Fruit fly (Drosophila melanogaster) whole organism, embryonic: ENCODE results near the gene CG42296.

Source experiments
- Bgb ChIP-seq: fragments of 200-800 bp; sonication (Bioruptor generic); IDR thresholded peaks from 2 replicates; pipeline ENCODE4 v1.3.6; 2022; ENCODE audit warnings: missing biosample characterization, missing genetic modification characterization; ENCODE audit not compliant: partially characterized antibody
- CG10209 ChIP-seq: fragments of 200-800 bp; sonication (Bioruptor generic); optimal IDR thresholded peaks from 3 replicates; lab custom pipeline; 2017; ENCODE audit warnings: missing biosample characterization, mild to moderate bottlenecking, missing genetic modification characterization, missing genetic modification reagents
- CG10431 ChIP-seq: fragments of 200-800 bp; sonication (Bioruptor generic); optimal IDR thresholded peaks from 3 replicates; lab custom pipeline; 2018; ENCODE audit warnings: missing biosample characterization, mild to moderate bottlenecking, missing genetic modification characterization
- CG10565 ChIP-seq: fragments of 200-800 bp; sonication (Bioruptor generic); optimal IDR thresholded peaks from 3 replicates; lab custom pipeline; 2016; ENCODE audit warnings: missing biosample characterization, mild to moderate bottlenecking, missing genetic modification characterization
- CG11504 ChIP-seq: fragments of 200-800 bp; sonication (Bioruptor generic); optimal IDR thresholded peaks from 3 replicates; lab custom pipeline; 2019; ENCODE audit warnings: missing biosample characterization, mild to moderate bottlenecking, missing genetic modification characterization, moderate library complexity
- CG11695 ChIP-seq: fragments of 200-800 bp; sonication (Bioruptor generic); IDR thresholded peaks from 3 replicates; pipeline ENCODE4 v1.3.6; 2022; ENCODE audit warnings: missing biosample characterization, missing genetic modification characterization
- CG11723 ChIP-seq: fragments of 200-800 bp; sonication (Bioruptor generic); optimal IDR thresholded peaks from 2 replicates; lab custom pipeline; 2017; ENCODE audit warnings: missing biosample characterization, mild to moderate bottlenecking, missing genetic modification characterization
- CG12219 ChIP-seq: fragments of 200-800 bp; sonication (Bioruptor generic); optimal IDR thresholded peaks from 3 replicates; lab custom pipeline; 2018; ENCODE audit warnings: missing biosample characterization, mild to moderate bottlenecking, missing genetic modification characterization
- CG1233 ChIP-seq: fragments of 200-800 bp; sonication (Bioruptor generic); optimal IDR thresholded peaks from 4 replicates; lab custom pipeline; 2018; ENCODE audit warnings: missing biosample characterization, mild to moderate bottlenecking, missing genetic modification characterization
- CG13287 ChIP-seq: fragments of 200-800 bp; sonication (Bioruptor generic); IDR thresholded peaks from 2 replicates; pipeline ENCODE4 v1.3.6; 2022; ENCODE audit warnings: missing biosample characterization, missing genetic modification characterization; ENCODE audit not compliant: partially characterized antibody
- CG13424 ChIP-seq: fragments of 200-800 bp; sonication (Bioruptor generic); optimal IDR thresholded peaks from 2 replicates; lab custom pipeline; 2019; ENCODE audit warnings: missing biosample characterization, mild to moderate bottlenecking, missing genetic modification characterization, moderate library complexity
- CG15269 ChIP-seq: fragments of 200-800 bp; sonication (Bioruptor generic); optimal IDR thresholded peaks from 2 replicates; lab custom pipeline; 2018; ENCODE audit warnings: missing biosample characterization, mild to moderate bottlenecking, missing genetic modification characterization, moderate library complexity
- CG15696 ChIP-seq: fragments of 200-800 bp; sonication (Bioruptor generic); optimal IDR thresholded peaks from 2 replicates; lab custom pipeline; 2019; ENCODE audit warnings: missing biosample characterization, mild to moderate bottlenecking, missing genetic modification characterization, moderate library complexity
- CG2889 ChIP-seq: fragments of 200-800 bp; sonication (Bioruptor generic); IDR thresholded peaks from 3 replicates; pipeline ENCODE4 v1.3.6; 2022; ENCODE audit warnings: missing biosample characterization, missing genetic modification characterization
- CG33213 ChIP-seq: fragments of 200-800 bp; sonication (Bioruptor generic); optimal IDR thresholded peaks from 3 replicates; lab custom pipeline; 2016; ENCODE audit warnings: missing biosample characterization, missing genetic modification characterization
- CG34376 ChIP-seq: fragments of 200-800 bp; sonication (Bioruptor generic); optimal IDR thresholded peaks from 2 replicates; lab custom pipeline; 2018; ENCODE audit warnings: missing biosample characterization, mild to moderate bottlenecking, missing genetic modification characterization
- CG7839 ChIP-seq: fragments of 200-800 bp; sonication (Bioruptor generic); optimal IDR thresholded peaks from 3 replicates; lab custom pipeline; 2018; ENCODE audit warnings: missing biosample characterization, mild to moderate bottlenecking, missing genetic modification characterization, moderate library complexity
- CG8924 ChIP-seq: fragments of 200-800 bp; optimal IDR thresholded peaks from 3 replicates; lab custom pipeline; 2019; ENCODE audit warnings: missing biosample characterization, mild to moderate bottlenecking, missing genetic modification characterization, moderate library complexity
- Ets65A ChIP-seq: fragments of 200-800 bp; sonication (Bioruptor generic); peaks from one replicate; lab custom pipeline; 2016; ENCODE audit warnings: missing biosample characterization, missing genetic modification characterization
- Ets97D ChIP-seq: fragments of 200-800 bp; sonication (Bioruptor generic); optimal IDR thresholded peaks from 3 replicates; lab custom pipeline; 2016; ENCODE audit warnings: missing biosample characterization, missing genetic modification characterization
- Fer1 ChIP-seq: fragments of 200-800 bp; sonication (Bioruptor generic); optimal IDR thresholded peaks from 2 replicates; lab custom pipeline; 2017; ENCODE audit warnings: missing biosample characterization, mild to moderate bottlenecking, missing genetic modification characterization
- Gug ChIP-seq: fragments of 200-800 bp; sonication (Bioruptor generic); IDR thresholded peaks from 4 replicates; pipeline ENCODE4 v1.3.6; 2022; ENCODE audit warnings: missing biosample characterization, missing genetic modification characterization
- NK7.1 ChIP-seq: fragments of 200-800 bp; sonication (Bioruptor generic); optimal IDR thresholded peaks from 3 replicates; lab custom pipeline; 2016; ENCODE audit warnings: missing biosample characterization, missing genetic modification characterization
- Oaz ChIP-seq: fragments of 200-800 bp; sonication (Bioruptor generic); IDR thresholded peaks from 2 replicates; pipeline ENCODE4 v1.3.6; 2022; ENCODE audit warnings: missing biosample characterization, missing genetic modification characterization
- PHDP ChIP-seq: fragments of 200-800 bp; sonication (Bioruptor generic); optimal IDR thresholded peaks from 3 replicates; lab custom pipeline; 2018; ENCODE audit warnings: missing biosample characterization, mild to moderate bottlenecking, missing genetic modification characterization, moderate library complexity
- Pdp1 ChIP-seq, 2 experiments: fragments of 200-800 bp; sonication (Bioruptor generic); optimal IDR thresholded peaks; 3 replicates each; lab custom pipeline; 2016; ENCODE audit warnings: missing biosample characterization in 2 of 2, missing genetic modification characterization in 2 of 2, mild to moderate bottlenecking in 1 of 2, moderate library complexity in 1 of 2
- Ptx1 ChIP-seq: fragments of 200-800 bp; sonication (Bioruptor generic); IDR thresholded peaks from 2 replicates; pipeline ENCODE4 v1.3.6; 2022; ENCODE audit warnings: missing biosample characterization, missing genetic modification characterization
- Sox102F ChIP-seq: fragments of 200-800 bp; sonication (Bioruptor generic); optimal IDR thresholded peaks from 2 replicates; lab custom pipeline; 2018; ENCODE audit warnings: missing biosample characterization, mild to moderate bottlenecking, missing genetic modification characterization, moderate library complexity
- Stat92E ChIP-seq, 3 experiments: fragments of >200 bp in 2 of 3; fragments of 200-800 bp in 1 of 3; sonication (Bioruptor generic) in 1 of 3; optimal IDR thresholded peaks; 2 replicates each; lab custom pipeline; 2017 to 2019; ENCODE audit warnings: missing biosample characterization in 3 of 3, missing genetic modification characterization in 3 of 3, mild to moderate bottlenecking in 1 of 3, moderate library complexity in 1 of 3
- chif ChIP-seq, 2 experiments: fragments of 200-800 bp; sonication (Bioruptor generic); optimal IDR thresholded peaks; 3 replicates each; lab custom pipeline; 2016; ENCODE audit warnings: missing biosample characterization in 2 of 2, missing genetic modification characterization in 2 of 2
- disco-r ChIP-seq: fragments of 200-800 bp; sonication (Bioruptor generic); optimal IDR thresholded peaks from 2 replicates; lab custom pipeline; 2016; ENCODE audit warnings: missing biosample characterization, missing genetic modification characterization
- fd96Cb ChIP-seq: fragments of 200-800 bp; sonication (Bioruptor generic); optimal IDR thresholded peaks from 2 replicates; lab custom pipeline; 2018; ENCODE audit warnings: missing biosample characterization, mild to moderate bottlenecking, missing genetic modification characterization, moderate library complexity
- gro ChIP-seq: fragments of 200-800 bp; sonication (Bioruptor generic); optimal IDR thresholded peaks from 2 replicates; lab custom pipeline; 2016; ENCODE audit warnings: missing biosample characterization, missing genetic modification characterization
- hbn ChIP-seq: fragments of 200-800 bp; sonication (Bioruptor generic); IDR thresholded peaks from 2 replicates; pipeline ENCODE4 v1.3.6; 2022; ENCODE audit warnings: missing biosample characterization, missing genetic modification characterization; ENCODE audit not compliant: partially characterized antibody
- lab ChIP-seq: fragments of 200-800 bp; sonication (Bioruptor generic); optimal IDR thresholded peaks from 3 replicates; lab custom pipeline; 2017; ENCODE audit warnings: missing biosample characterization, missing genetic modification characterization, mild to moderate bottlenecking, moderate library complexity, missing genetic modification reagents
- nmo ChIP-seq: fragments of 200-800 bp; sonication (Bioruptor generic); optimal IDR thresholded peaks from 2 replicates; lab custom pipeline; 2018; ENCODE audit warnings: missing biosample characterization, mild to moderate bottlenecking, missing genetic modification characterization, moderate library complexity
- pan ChIP-seq, 4 experiments: fragments of >200 bp in 3 of 4; fragments of 200-800 bp in 1 of 4; sonication (Bioruptor generic) in 1 of 4; optimal IDR thresholded peaks in 3 of 4; IDR thresholded peaks in 1 of 4; 2 replicates each; pipeline versions ENCODE4 v1.3.6 to Lab custom; 2017 to 2022; ENCODE audit warnings: missing biosample characterization in 2 of 4, missing genetic modification characterization in 2 of 4, mixed read lengths in 1 of 4
- prd ChIP-seq, 3 experiments: fragments of >200 bp in 2 of 3; fragments of 200-800 bp in 1 of 3; sonication (Bioruptor generic) in 1 of 3; optimal IDR thresholded peaks in 2 of 3; IDR thresholded peaks in 1 of 3; 2 replicates in 2 of 3; 3 replicates in 1 of 3; pipeline versions ENCODE4 v1.3.6 to Lab custom; 2017 to 2022; ENCODE audit warnings: missing biosample characterization in 1 of 3, missing genetic modification characterization in 1 of 3
- sna ChIP-seq: fragments of 200-800 bp; sonication (Bioruptor generic); IDR thresholded peaks from 2 replicates; pipeline ENCODE4 v1.3.6; 2022; ENCODE audit warnings: missing biosample characterization, missing genetic modification characterization; ENCODE audit not compliant: partially characterized antibody
- sqz ChIP-seq: fragments of 200-800 bp; sonication (Bioruptor generic); optimal IDR thresholded peaks from 3 replicates; lab custom pipeline; 2018; ENCODE audit warnings: missing biosample characterization, mild to moderate bottlenecking, missing genetic modification characterization
- ssp ChIP-seq: fragments of 200-800 bp; sonication (Bioruptor generic); IDR thresholded peaks from 2 replicates; pipeline ENCODE4 v1.3.6; 2022; ENCODE audit warnings: missing biosample characterization, missing genetic modification characterization
- tio ChIP-seq: fragments of 200-800 bp; sonication (Bioruptor generic); optimal IDR thresholded peaks from 2 replicates; lab custom pipeline; 2017; ENCODE audit warnings: missing biosample characterization, missing genetic modification characterization, inconsistent platforms
- tll ChIP-seq, 2 experiments: fragments of 200-800 bp in 1 of 2; fragments of >200 bp in 1 of 2; sonication (Bioruptor generic) in 1 of 2; optimal IDR thresholded peaks; 2 replicates each; lab custom pipeline; 2017 to 2019; ENCODE audit warnings: missing biosample characterization in 2 of 2, missing genetic modification characterization in 2 of 2, mild to moderate bottlenecking in 1 of 2, moderate library complexity in 1 of 2
- toy ChIP-seq: fragments of 200-800 bp; sonication (Bioruptor generic); IDR thresholded peaks from 2 replicates; pipeline ENCODE4 v1.3.6; 2022; ENCODE audit warnings: missing biosample characterization, missing genetic modification characterization
- twi ChIP-seq: fragments of 200-800 bp; optimal IDR thresholded peaks from 2 replicates; lab custom pipeline; 2019; ENCODE audit warnings: missing biosample characterization, mild to moderate bottlenecking, missing genetic modification characterization, moderate library complexity
- vnd ChIP-seq: fragments of 200-800 bp; sonication (Bioruptor generic); IDR thresholded peaks from 3 replicates; pipeline ENCODE4 v1.3.6; 2022; ENCODE audit warnings: missing biosample characterization, missing genetic modification characterization; ENCODE audit not compliant: partially characterized antibody

Gene CG42296

dm6 chr2L:2037165-2037550 is 1.3 kb upstream of the CG42296 start, which contains the start of gene lectin-22C:
Gene lectin-22C (minus strand): TSS chr2L:2037265.
- TF ChIP-seq Ets97D (no peak), pan (optimal IDR thresholded peaks at IDR 0.05; lab: Kevin White, UChicago) (no peak), pan (GFP tag; optimal IDR thresholded peaks at IDR 0.05 in 1 of 2, IDR thresholded peaks at IDR 0.05 in 1 of 2) (no peak), Oaz (no peak), tll (GFP tag; optimal IDR thresholded peaks at IDR 0.05; lab: Kevin White, UChicago) (no peak), CG8924 (no peak), gro (GFP tag; lab: Kevin White, UChicago) (no peak), NK7.1 (GFP tag; lab: Kevin White, UChicago) (no peak), ssp (GFP tag; lab: Robert Waterston, UW) (no peak), Stat92E (GFP tag; optimal IDR thresholded peaks at IDR 0.05; lab: Kevin White, UChicago) (no peak), CG11695 (no peak)
- TF ChIP-seq, all 482 proteins: peak for 0

DNA sequence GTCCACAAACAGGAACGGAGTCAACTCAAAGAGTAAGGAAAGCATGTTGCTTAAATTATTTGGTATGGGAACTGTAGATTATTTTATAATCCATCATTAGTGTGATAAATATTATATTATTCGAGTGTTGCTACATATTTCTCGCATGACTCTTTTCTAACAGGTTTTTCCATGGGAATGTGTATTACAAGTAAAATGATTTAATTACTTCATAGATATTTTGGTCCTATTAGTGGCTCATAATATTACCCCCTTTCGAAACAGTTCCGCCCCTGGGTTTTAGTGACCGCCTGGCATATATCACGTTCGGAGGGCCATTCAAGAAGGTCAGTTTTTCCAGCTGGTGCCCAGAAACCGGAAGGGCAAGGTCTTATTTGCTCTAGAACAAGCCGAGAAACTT is 3.8 kb downstream of the CG42296 start:
- peak; percentile 43 for TF ChIP-seq fd96Cb (tag; lab: Kevin White, UChicago)
- no peak for TF ChIP-seq CG10431 (GFP tag; lab: Kevin White, UChicago)
- peak; percentile 3 for TF ChIP-seq twi (tag; lab: Kevin White, UChicago)
- TF ChIP-seq CG15696 (tag; lab: Kevin White, UChicago): peak; percentile 27
- TF ChIP-seq CG10565: no peak
- TF ChIP-seq CG12219 (GFP tag; lab: Kevin White, UChicago): no peak
- TF ChIP-seq nmo (GFP tag; lab: Kevin White, UChicago): peak; percentile 64
- no peak for TF ChIP-seq CG34376
- no peak for TF ChIP-seq sqz (GFP tag; lab: Kevin White, UChicago)
- TF ChIP-seq CG7839: peak; percentile 36
- peak; percentile 91 for TF ChIP-seq Ets65A (GFP tag; lab: Kevin White, UChicago)
- TF ChIP-seq Bgb (GFP tag; lab: Robert Waterston, UW): no peak
- TF ChIP-seq prd (optimal IDR thresholded peaks at IDR 0.05; lab: Kevin White, UChicago): no peak
- peak; percentile 47; the same call in 1 of the 3 replicates for TF ChIP-seq prd (GFP tag; IDR thresholded peaks at IDR 0.05; lab: Robert Waterston, UW)
- TF ChIP-seq CG13287 (GFP tag; lab: Robert Waterston, UW): no peak
- TF ChIP-seq CG11723 (GFP tag; lab: Kevin White, UChicago): no peak
- TF ChIP-seq CG1233 (GFP tag; lab: Kevin White, UChicago): peak; percentile 22
- TF ChIP-seq vnd (GFP tag; lab: Robert Waterston, UW): no peak
- TF ChIP-seq Fer1 (GFP tag; lab: Kevin White, UChicago): no peak
- no peak for TF ChIP-seq sna (GFP tag; lab: Robert Waterston, UW)
- TF ChIP-seq Gug (GFP tag; lab: Robert Waterston, UW): peak; percentile 28; the same call in 1 of the 4 replicates
- TF ChIP-seq tll (GFP tag; optimal IDR thresholded peaks at IDR 0.05; lab: Kevin White, UChicago): no peak
- TF ChIP-seq CG13424: peak; percentile 28
- TF ChIP-seq CG10209 (GFP tag; lab: Kevin White, UChicago): peak; percentile 3
- no peak for TF ChIP-seq PHDP (tag; lab: Kevin White, UChicago)
- peak; percentile 29 for TF ChIP-seq tio (GFP tag; lab: Kevin White, UChicago)
- TF ChIP-seq CG15269 (tag; lab: Kevin White, UChicago): no peak
- TF ChIP-seq lab (GFP tag; lab: Kevin White, UChicago): no peak
- TF ChIP-seq Pdp1 (GFP tag; optimal IDR thresholded peaks at IDR 0.05; lab: Kevin White, UChicago): peak in 1 of 2 experiments; percentile 12
- TF ChIP-seq CG33213 (GFP tag; lab: Kevin White, UChicago): no peak
- TF ChIP-seq CG11504 (tag; lab: Kevin White, UChicago): peak; percentile 51
- no peak for TF ChIP-seq disco-r (GFP tag; lab: Kevin White, UChicago)
- TF ChIP-seq Ptx1 (GFP tag; lab: Robert Waterston, UW): 0 out of 2 replicates have a peak, but pooled peaks have one; percentile 23
- TF ChIP-seq NK7.1 (GFP tag; lab: Kevin White, UChicago): no peak
- no peak for TF ChIP-seq toy (GFP tag; lab: Robert Waterston, UW)
- TF ChIP-seq hbn (GFP tag; lab: Robert Waterston, UW): no peak
- no peak for TF ChIP-seq CG2889 (GFP tag; lab: Robert Waterston, UW)
- TF ChIP-seq chif (GFP tag; optimal IDR thresholded peaks at IDR 0.05; lab: Kevin White, UChicago): no peak
- peak; percentile 5 for TF ChIP-seq Sox102F (GFP tag; lab: Kevin White, UChicago)
